Worm (Caenorhabditis elegans) whole organism, L2 larva: ENCODE measurements around the gene C31H2.4.

Source experiments
- C34F6.9 ChIP-seq: fragments of 150-350 bp; optimal IDR thresholded peaks from 2 replicates; lab custom pipeline; 2014; ENCODE audit warnings: missing biosample characterization, missing genetic modification characterization
- F13H6.1 ChIP-seq: sonication (generic microtip); optimal IDR thresholded peaks from 2 replicates; lab custom pipeline; 2016; ENCODE audit warnings: missing genetic modification characterization, missing compliant biosample characterization
- Y55F3AM.14 ChIP-seq: fragments of 200-800 bp; sonication (Bioruptor generic); optimal IDR thresholded peaks from 2 replicates; lab custom pipeline; 2018; ENCODE audit warnings: mild to moderate bottlenecking, missing genetic modification characterization, missing compliant biosample characterization
- alr-1 ChIP-seq: fragments of 150-350 bp; optimal IDR thresholded peaks from 2 replicates; lab custom pipeline; 2014; ENCODE audit warnings: missing biosample characterization, missing genetic modification characterization
- ama-1 ChIP-seq: fragments of 150-350 bp; optimal IDR thresholded peaks from 2 replicates; lab custom pipeline; 2018; ENCODE audit warnings: inconsistent platforms
- ceh-16 ChIP-seq: fragments of 150-350 bp; optimal IDR thresholded peaks from 2 replicates; lab custom pipeline; 2014; ENCODE audit warnings: missing biosample characterization, missing genetic modification characterization
- ceh-82 ChIP-seq: fragments of 150-350 bp; optimal IDR thresholded peaks from 2 replicates; lab custom pipeline; 2014; ENCODE audit warnings: missing biosample characterization, missing genetic modification characterization
- elt-1 ChIP-seq: fragments of 150-350 bp; optimal IDR thresholded peaks from 2 replicates; lab custom pipeline; 2014; ENCODE audit warnings: missing biosample characterization, missing genetic modification characterization
- fos-1 ChIP-seq: fragments of 150-350 bp; optimal IDR thresholded peaks from 2 replicates; lab custom pipeline; 2014; ENCODE audit warnings: missing biosample characterization, missing genetic modification characterization
- lin-11 ChIP-seq: fragments of 150-350 bp; sonication (generic microtip); optimal IDR thresholded peaks from 2 replicates; lab custom pipeline; 2014; ENCODE audit warnings: missing biosample characterization, missing genetic modification characterization, inconsistent platforms, mixed read lengths
- lin-13 ChIP-seq: fragments of 150-350 bp; optimal IDR thresholded peaks from 2 replicates; lab custom pipeline; 2014; ENCODE audit warnings: missing biosample characterization, missing genetic modification reagents, missing genetic modification characterization
- lin-39 ChIP-seq: fragments of 150-350 bp; optimal IDR thresholded peaks from 2 replicates; lab custom pipeline; 2014; ENCODE audit warnings: missing biosample characterization, missing genetic modification reagents, missing genetic modification characterization
- lsy-2 ChIP-seq, 2 experiments: fragments of 150-350 bp in 1 of 2; sonication (generic microtip) in 1 of 2; optimal IDR thresholded peaks; 2 replicates each; lab custom pipeline; 2014 to 2017; ENCODE audit warnings: missing biosample characterization in 2 of 2, missing genetic modification characterization in 2 of 2
- mbf-1 ChIP-seq: sonication (generic microtip); optimal IDR thresholded peaks from 2 replicates; lab custom pipeline; 2017; ENCODE audit warnings: missing biosample characterization, missing genetic modification characterization
- nhr-10 ChIP-seq: sonication (generic microtip); optimal IDR thresholded peaks from 2 replicates; lab custom pipeline; 2017; ENCODE audit warnings: missing biosample characterization, missing genetic modification characterization
- nhr-11 ChIP-seq: fragments of 150-350 bp; optimal IDR thresholded peaks from 2 replicates; lab custom pipeline; 2014; ENCODE audit warnings: missing biosample characterization, missing genetic modification characterization
- nhr-12 ChIP-seq: fragments of 150-350 bp; optimal IDR thresholded peaks from 2 replicates; lab custom pipeline; 2014; ENCODE audit warnings: missing biosample characterization, missing genetic modification characterization
- nhr-129 ChIP-seq: fragments of 150-350 bp; optimal IDR thresholded peaks from 2 replicates; lab custom pipeline; 2014; ENCODE audit warnings: missing biosample characterization, missing genetic modification characterization
- nhr-21 ChIP-seq: fragments of 150-350 bp; optimal IDR thresholded peaks from 2 replicates; lab custom pipeline; 2014; ENCODE audit warnings: missing biosample characterization, missing genetic modification characterization
- nhr-23 ChIP-seq: fragments of 150-350 bp; optimal IDR thresholded peaks from 2 replicates; lab custom pipeline; 2014; ENCODE audit warnings: missing biosample characterization, missing genetic modification reagents, missing genetic modification characterization
- nhr-237 ChIP-seq: fragments of 150-350 bp; optimal IDR thresholded peaks from 2 replicates; lab custom pipeline; 2014; ENCODE audit warnings: missing biosample characterization, missing genetic modification characterization
- peb-1 ChIP-seq: fragments of 150-350 bp; optimal IDR thresholded peaks from 2 replicates; lab custom pipeline; 2014; ENCODE audit warnings: missing biosample characterization, missing genetic modification characterization
- sem-4 ChIP-seq: fragments of 150-350 bp; optimal IDR thresholded peaks from 2 replicates; lab custom pipeline; 2014; ENCODE audit warnings: missing biosample characterization, missing genetic modification reagents, missing genetic modification characterization
- sma-3 ChIP-seq: sonication (generic microtip); optimal IDR thresholded peaks from 2 replicates; lab custom pipeline; 2016; ENCODE audit warnings: missing genetic modification reagents, missing genetic modification characterization, missing compliant biosample characterization
- sma-9 ChIP-seq, 2 experiments: fragments of 150-350 bp in 1 of 2; sonication (generic microtip) in 1 of 2; optimal IDR thresholded peaks; 2 replicates each; lab custom pipeline; 2014 to 2016; ENCODE audit warnings: missing genetic modification characterization in 2 of 2, mild to moderate bottlenecking in 1 of 2, missing biosample characterization in 1 of 2, missing compliant biosample characterization in 1 of 2, missing genetic modification reagents in 1 of 2, moderate library complexity in 1 of 2
- snpc-4 ChIP-seq: fragments of 150-350 bp; optimal IDR thresholded peaks from 2 replicates; lab custom pipeline; 2014; ENCODE audit warnings: missing biosample characterization, missing genetic modification characterization
- unc-55 ChIP-seq: fragments of 150-350 bp; sonication (generic microtip); optimal IDR thresholded peaks from 3 replicates; lab custom pipeline; 2014; ENCODE audit warnings: missing biosample characterization, missing genetic modification reagents, missing genetic modification characterization
- unc-62 ChIP-seq: fragments of 150-350 bp; optimal IDR thresholded peaks from 2 replicates; lab custom pipeline; 2014; ENCODE audit warnings: missing biosample characterization, missing genetic modification reagents, missing genetic modification characterization
- ztf-11 ChIP-seq: sonication (generic microtip); optimal IDR thresholded peaks from 2 replicates; lab custom pipeline; 2017; ENCODE audit warnings: missing biosample characterization, missing genetic modification characterization
- ztf-4 ChIP-seq: fragments of 150-350 bp; optimal IDR thresholded peaks from 2 replicates; lab custom pipeline; 2014; ENCODE audit warnings: missing biosample characterization, missing genetic modification characterization

The C31H2.4 gene

ce11 chrX:5133980-5134379 is 25.5 kb downstream of the C31H2.4 start, which contains the start of gene tbc-7:
tbc-7 (plus strand) TSS chrX:5134280.
- TF ChIP-seq fos-1 (tag; lab: Kevin White, UChicago) (no peak), nhr-237 (tag; lab: Kevin White, UChicago) (no peak), sma-3 (GFP tag; lab: Kevin White, UChicago) (no peak), snpc-4 (tag; lab: Kevin White, UChicago) (no peak), ama-1 (lab: Kevin White, UChicago) (no peak)

- TF ChIP-seq lin-13 (no peak), unc-62 (GFP tag; lab: Kevin White, UChicago) (no peak), Y55F3AM.14 (GFP tag; lab: Kevin White, UChicago) (no peak), snpc-4 (tag; lab: Kevin White, UChicago) (no peak), lin-39 (tag; lab: Kevin White, UChicago) (no peak)
These were observed 27.7 kb downstream of the C31H2.4 start for ce11 chrX:5131760-5132159.

DNA sequence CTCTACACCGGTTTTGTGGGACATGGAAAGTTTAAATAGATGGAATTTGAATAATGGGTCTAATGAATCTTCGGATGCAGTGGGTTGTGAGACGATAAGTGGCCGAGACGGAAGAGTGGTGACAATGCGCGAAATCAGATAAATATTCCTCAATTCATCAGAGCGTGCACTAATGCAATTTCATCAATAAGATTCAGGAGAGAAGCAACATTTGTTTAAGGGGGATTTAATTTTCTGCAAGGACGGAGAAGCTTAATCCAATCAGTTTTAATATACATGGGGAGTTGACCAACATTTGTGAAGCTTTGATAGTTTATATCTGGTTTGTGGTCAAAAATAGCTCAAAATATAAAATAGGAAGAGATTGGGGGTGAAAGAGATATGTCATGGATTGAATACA is 30.0 kb downstream of the C31H2.4 start:
- TF ChIP-seq nhr-23 (tag; lab: Kevin White, UChicago) (no peak), sma-9 (GFP tag; optimal IDR thresholded peaks at IDR 0.05; lab: Kevin White, UChicago) (peak; percentile 20), sma-9 (tag; optimal IDR thresholded peaks at IDR 0.05; lab: Kevin White, UChicago) (no peak)

DNA sequence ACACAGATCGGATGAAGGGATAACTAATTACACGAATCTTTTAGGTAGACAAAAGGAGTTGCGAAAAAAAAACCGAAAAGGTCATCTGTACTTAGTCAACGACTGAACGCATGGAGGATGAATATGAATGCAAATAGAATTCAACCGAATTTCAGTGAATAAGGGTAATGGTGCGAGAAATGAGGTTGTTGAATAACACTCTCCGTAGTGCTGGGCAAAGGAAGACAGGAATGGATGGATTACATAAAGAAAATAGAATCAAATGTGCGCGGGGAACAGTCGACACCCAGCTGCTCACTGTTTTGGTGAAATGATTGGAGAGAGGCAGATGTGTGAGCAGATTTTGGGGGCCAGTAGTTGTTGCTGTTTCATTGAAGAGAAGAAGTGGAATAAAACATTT is 35.2 kb downstream of the C31H2.4 start:
- TF ChIP-seq ama-1 (lab: Kevin White, UChicago) (no peak), nhr-129 (tag; lab: Kevin White, UChicago) (no peak), lin-39 (tag; lab: Kevin White, UChicago) (no peak), alr-1 (no peak), nhr-12 (tag; lab: Kevin White, UChicago) (no peak), sem-4 (tag; lab: Kevin White, UChicago) (no peak), nhr-10 (tag; lab: Kevin White, UChicago) (no peak), sma-3 (GFP tag; lab: Kevin White, UChicago) (no peak), nhr-11 (tag; lab: Kevin White, UChicago) (no peak), peb-1 (tag; lab: Kevin White, UChicago) (no peak)

- TF ChIP-seq nhr-129 (tag; lab: Kevin White, UChicago) (peak; percentile 51), nhr-21 (tag; lab: Kevin White, UChicago) (no peak), fos-1 (tag; lab: Kevin White, UChicago) (peak; percentile 48), F13H6.1 (tag; lab: Kevin White, UChicago) (peak; percentile 35), ceh-16 (tag; lab: Kevin White, UChicago) (peak; percentile 77)
These were observed 36.6 kb downstream of the C31H2.4 start for ce11 chrX:5122791-5123414.

DNA sequence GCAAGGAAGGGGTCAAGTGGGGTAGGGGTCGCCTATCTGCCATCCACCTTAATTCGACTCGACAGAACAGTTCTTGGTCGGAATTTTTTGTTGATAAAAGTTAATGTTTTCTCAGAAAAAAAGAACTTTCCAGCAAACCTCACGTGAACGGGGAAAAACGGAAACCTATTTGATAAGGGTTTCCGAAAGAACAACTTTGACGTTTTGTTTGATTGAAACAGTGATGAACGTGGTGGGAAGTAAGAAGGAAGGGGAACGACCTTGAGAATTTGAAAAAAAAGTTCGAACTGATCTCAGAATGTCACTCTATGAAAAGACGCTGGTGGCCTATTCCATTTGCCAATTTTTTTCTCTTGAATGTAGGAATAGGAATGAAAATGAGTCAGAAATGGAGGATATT is 37.1 kb downstream of the C31H2.4 start:
- TF ChIP-seq nhr-23 (tag; lab: Kevin White, UChicago) (no peak), nhr-10 (tag; lab: Kevin White, UChicago) (no peak), ceh-16 (tag; lab: Kevin White, UChicago) (no peak), C34F6.9 (tag; lab: Kevin White, UChicago) (no peak), sma-9 (GFP tag; optimal IDR thresholded peaks at IDR 0.05; lab: Kevin White, UChicago) (peak; percentile 34), sma-9 (tag; optimal IDR thresholded peaks at IDR 0.05; lab: Kevin White, UChicago) (no peak), sma-3 (GFP tag; lab: Kevin White, UChicago) (peak; percentile 32), sem-4 (tag; lab: Kevin White, UChicago) (no peak), alr-1 (no peak), mbf-1 (tag; lab: Kevin White, UChicago) (no peak), nhr-129 (tag; lab: Kevin White, UChicago) (no peak)

ce11 chrX:5121789-5122188 is 37.7 kb downstream of the C31H2.4 start:
- TF ChIP-seq elt-1 (tag; lab: Kevin White, UChicago): no peak
- TF ChIP-seq nhr-129 (tag; lab: Kevin White, UChicago): peak; percentile 41
- TF ChIP-seq ceh-82 (tag; lab: Kevin White, UChicago): no peak
- TF ChIP-seq ztf-4 (tag; lab: Kevin White, UChicago): no peak
- TF ChIP-seq unc-55 (GFP tag; lab: Kevin White, UChicago): peak; percentile 66
- no peak for TF ChIP-seq ztf-11 (tag; lab: Kevin White, UChicago)
- peak; percentile 4 for TF ChIP-seq sma-9 (GFP tag; optimal IDR thresholded peaks at IDR 0.05; lab: Kevin White, UChicago)
- TF ChIP-seq sma-9 (tag; optimal IDR thresholded peaks at IDR 0.05; lab: Kevin White, UChicago): no peak
- TF ChIP-seq fos-1 (tag; lab: Kevin White, UChicago): peak; percentile 21
- peak; percentile 29 for TF ChIP-seq C34F6.9 (tag; lab: Kevin White, UChicago)
- TF ChIP-seq lin-11 (tag; lab: Kevin White, UChicago): peak; percentile 32
- TF ChIP-seq alr-1: peak; percentile 26
- TF ChIP-seq lsy-2 (tag; optimal IDR thresholded peaks at IDR 0.05; lab: Kevin White, UChicago): peak in 1 of 2 experiments; percentile 17
